Worm (Caenorhabditis elegans): Measurements from ENCODE around the gene T14G8.4.

DNA sequence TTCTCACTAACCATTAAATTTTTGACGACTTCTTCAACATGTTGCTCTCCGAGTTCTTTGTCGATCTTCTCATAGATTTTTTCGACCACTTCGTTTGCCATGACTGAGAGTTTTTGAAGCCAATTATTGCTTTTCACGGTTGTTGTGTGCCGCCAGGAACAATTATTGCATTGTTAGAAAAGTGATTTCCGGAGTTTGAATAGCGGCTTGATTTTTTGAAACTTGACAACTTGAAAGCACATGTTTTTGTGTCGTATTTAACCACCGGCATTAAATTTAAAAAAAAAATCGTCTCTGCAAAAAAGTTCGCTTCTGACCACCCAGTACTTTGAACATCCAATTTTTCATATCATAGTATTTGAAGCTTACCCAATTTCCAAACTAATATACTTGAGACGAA is 17.7 kb downstream of the T14G8.4 start, which contains the start of gene C52G5.3:
- no peak for TF ChIP-seq him-1 (tag; optimal IDR thresholded peaks at IDR 0.05)
- no peak for TF ChIP-seq dao-5 (tag; optimal IDR thresholded peaks at IDR 0.05)
- no peak for TF ChIP-seq W03F9.2 (tag; optimal IDR thresholded peaks at IDR 0.05)
